Worm (Caenorhabditis elegans) whole organism, L2 larva: ENCODE measurements around the gene rps-24.

ENCODE experiments used
- ZK546.5 ChIP-seq: sonication (generic microtip); optimal IDR thresholded peaks from 2 replicates; lab custom pipeline; 2017; ENCODE audit warnings: missing biosample characterization, missing genetic modification characterization
- ama-1 ChIP-seq: fragments of 150-350 bp; optimal IDR thresholded peaks from 2 replicates; lab custom pipeline; 2018; ENCODE audit warnings: inconsistent platforms
- dmd-4 ChIP-seq: sonication (generic microtip); optimal IDR thresholded peaks from 2 replicates; lab custom pipeline; 2017; ENCODE audit warnings: missing biosample characterization, missing genetic modification characterization
- nhr-237 ChIP-seq: fragments of 150-350 bp; optimal IDR thresholded peaks from 2 replicates; lab custom pipeline; 2014; ENCODE audit warnings: missing biosample characterization, missing genetic modification characterization
- skn-1 ChIP-seq: sonication (generic microtip); optimal IDR thresholded peaks from 2 replicates; lab custom pipeline; 2017; ENCODE audit warnings: missing biosample characterization, missing genetic modification characterization

DNA sequence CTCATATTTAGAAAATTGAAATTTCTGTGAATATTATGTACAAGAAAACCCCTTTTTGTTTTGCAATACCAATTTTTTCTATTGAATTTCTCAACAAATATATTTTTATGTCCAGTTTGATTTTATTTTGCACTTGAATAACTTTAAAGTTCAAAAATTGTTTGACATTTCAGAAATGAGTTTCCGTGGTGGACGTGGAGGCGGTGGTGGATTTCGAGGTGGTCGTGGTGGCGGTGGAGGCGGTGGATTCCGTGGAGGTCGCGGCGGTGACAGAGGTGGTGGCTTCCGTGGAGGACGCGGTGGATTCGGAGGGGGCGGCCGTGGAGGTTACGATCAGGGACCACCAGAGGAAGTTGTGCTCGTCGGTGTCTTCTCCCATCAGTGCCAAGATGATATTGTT is 40.3 kb downstream of the rps-24 start, which contains the start of gene garr-1:
- TF ChIP-seq nhr-237 (tag; lab: Kevin White, UChicago) (no peak), ama-1 (lab: Kevin White, UChicago) (no peak), dmd-4 (tag; lab: Kevin White, UChicago) (no peak), skn-1 (no peak), ZK546.5 (tag; lab: Kevin White, UChicago) (no peak)
